Fruit fly (Drosophila melanogaster): ENCODE data around the gene Msp300.

DNA sequence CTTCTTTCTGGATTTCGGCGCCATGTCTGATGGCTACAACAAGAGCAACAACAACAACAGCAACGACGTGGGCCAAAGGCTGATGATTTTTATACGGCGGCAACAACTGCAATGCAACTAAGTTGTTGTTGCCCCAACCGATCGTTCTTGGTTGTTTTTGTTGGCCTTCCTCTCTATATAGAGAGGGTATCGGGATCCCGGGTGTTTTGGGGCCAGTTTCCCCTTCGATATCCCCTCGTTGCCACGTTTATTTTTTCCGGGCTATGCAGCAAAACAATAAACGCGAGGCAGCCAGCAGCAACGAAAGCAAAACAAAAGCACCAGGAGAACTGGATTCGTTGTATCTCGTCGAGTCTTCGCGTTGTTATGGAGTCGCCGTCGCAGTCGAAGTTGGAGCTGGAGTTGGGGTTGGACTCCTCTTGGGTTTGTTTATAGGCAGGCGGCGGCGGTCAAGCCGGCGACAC lies 135.7 kb downstream of the Msp300 start:
- TF ChIP-seq CG8478 (optimal IDR thresholded peaks at IDR 0.05) (no peak), CTCF (optimal IDR thresholded peaks at IDR 0.05) (no peak)

Data from S2 (cell line).